Worm (Caenorhabditis elegans) whole organism, L2 larva: ENCODE results near the gene F40G12.6.
"Not testable (repeated sequence)": the region's sequence is repeated elsewhere in the genome, so short reads cannot be mapped to it uniquely, and the experiment has no call there.

ENCODE experiments used
- ZK546.5 ChIP-seq: sonication (generic microtip); optimal IDR thresholded peaks from 2 replicates; lab custom pipeline; 2017; ENCODE audit warnings: missing biosample characterization, missing genetic modification characterization
- ceh-82 ChIP-seq: fragments of 150-350 bp; optimal IDR thresholded peaks from 2 replicates; lab custom pipeline; 2014; ENCODE audit warnings: missing biosample characterization, missing genetic modification characterization
- egl-27 ChIP-seq: sonication (generic microtip); optimal IDR thresholded peaks from 3 replicates; lab custom pipeline; 2017; ENCODE audit warnings: missing biosample characterization, missing genetic modification reagents, missing genetic modification characterization
- elt-3 ChIP-seq: sonication (generic microtip); optimal IDR thresholded peaks from 2 replicates; lab custom pipeline; 2017; ENCODE audit warnings: missing biosample characterization, missing genetic modification characterization
- fos-1 ChIP-seq: fragments of 150-350 bp; optimal IDR thresholded peaks from 2 replicates; lab custom pipeline; 2014; ENCODE audit warnings: missing biosample characterization, missing genetic modification characterization
- lin-39 ChIP-seq: fragments of 150-350 bp; optimal IDR thresholded peaks from 2 replicates; lab custom pipeline; 2014; ENCODE audit warnings: missing biosample characterization, missing genetic modification reagents, missing genetic modification characterization
- nhr-11 ChIP-seq: fragments of 150-350 bp; optimal IDR thresholded peaks from 2 replicates; lab custom pipeline; 2014; ENCODE audit warnings: missing biosample characterization, missing genetic modification characterization
- nhr-23 ChIP-seq: fragments of 150-350 bp; optimal IDR thresholded peaks from 2 replicates; lab custom pipeline; 2014; ENCODE audit warnings: missing biosample characterization, missing genetic modification reagents, missing genetic modification characterization
- nhr-237 ChIP-seq: fragments of 150-350 bp; optimal IDR thresholded peaks from 2 replicates; lab custom pipeline; 2014; ENCODE audit warnings: missing biosample characterization, missing genetic modification characterization
- nhr-77 ChIP-seq: fragments of 150-350 bp; optimal IDR thresholded peaks from 2 replicates; lab custom pipeline; 2014; ENCODE audit warnings: missing biosample characterization, missing genetic modification characterization
- skn-1 ChIP-seq: sonication (generic microtip); optimal IDR thresholded peaks from 2 replicates; lab custom pipeline; 2017; ENCODE audit warnings: missing biosample characterization, missing genetic modification characterization
- unc-39 ChIP-seq: fragments of 150-350 bp; optimal IDR thresholded peaks from 2 replicates; lab custom pipeline; 2014; ENCODE audit warnings: missing biosample characterization, missing genetic modification characterization
- ztf-4 ChIP-seq: fragments of 150-350 bp; optimal IDR thresholded peaks from 2 replicates; lab custom pipeline; 2014; ENCODE audit warnings: missing biosample characterization, missing genetic modification characterization

DNA sequence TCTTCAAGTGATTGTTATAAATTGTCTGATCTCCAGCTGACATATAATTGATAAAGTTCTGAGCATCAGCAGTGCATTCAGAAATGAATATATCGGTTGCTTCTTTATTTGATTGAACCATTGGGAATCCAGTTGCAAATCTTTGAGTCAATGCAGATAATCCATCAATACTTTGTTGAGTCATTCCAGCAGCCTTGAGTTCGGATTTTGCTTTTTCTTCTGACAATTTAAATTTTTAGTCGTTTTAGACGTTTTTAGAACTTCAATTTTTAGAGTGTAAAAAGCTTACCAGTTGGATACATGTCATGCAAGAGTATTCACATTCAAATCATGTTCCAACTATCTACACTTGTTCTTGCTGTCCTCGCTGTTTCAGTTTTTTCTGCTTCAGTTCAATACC lies 36.7 kb upstream of the F40G12.6 start, which contains the start of gene F14D7.14:
- TF ChIP-seq nhr-11; nhr-23 (tag; lab: Kevin White, UChicago); egl-27 (tag; lab: Kevin White, UChicago); fos-1; ZK546.5 (tag; lab: Kevin White, UChicago); skn-1 (tag; lab: Kevin White, UChicago); unc-39 (tag; lab: Kevin White, UChicago); lin-39; nhr-237 (tag; lab: Kevin White, UChicago); elt-3 (tag; lab: Kevin White, UChicago); nhr-77 (tag; lab: Kevin White, UChicago); ceh-82; ztf-4 (tag; lab: Kevin White, UChicago): not testable (repeated sequence)
